Fruit fly (Drosophila melanogaster) S2 (cell line): ENCODE results near the gene tweek.

Source experiments
- CG8478 ChIP-seq: fragments of >200 bp; optimal IDR thresholded peaks from 2 replicates; lab custom pipeline; 2018
- CTCF ChIP-seq, 2 experiments: fragments of >200 bp; optimal IDR thresholded peaks; 2 replicates each; lab custom pipeline; 2018

tweek gene

DNA sequence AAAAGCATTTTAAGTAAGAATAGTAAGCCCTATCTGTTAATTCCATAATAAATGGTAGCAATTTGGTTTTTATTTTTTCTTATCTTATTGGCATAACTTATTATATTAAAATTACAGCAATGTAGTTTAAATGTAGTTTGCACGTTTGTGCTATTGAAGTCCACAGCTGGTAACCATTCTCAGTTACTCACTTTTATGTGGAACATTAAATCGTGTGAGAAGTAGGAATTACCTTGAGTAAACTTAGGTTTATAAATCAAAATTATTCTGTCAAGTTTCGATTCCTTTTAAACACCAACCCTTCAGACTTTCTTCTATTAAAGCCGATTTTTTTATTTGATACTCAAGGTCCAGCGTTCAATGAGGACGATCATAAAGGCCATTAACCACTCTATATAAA lies 1.3 kb downstream of the tweek start, which contains the start of gene CG42556:
TSS of gene CG42556 (plus strand) at position 301 of the 400 bp plus-strand sequence.
- no peak for TF ChIP-seq CG8478 (lab: Kevin White, UChicago)
- no peak for TF ChIP-seq CTCF (optimal IDR thresholded peaks at IDR 0.05; lab: Kevin White, UChicago)

DNA sequence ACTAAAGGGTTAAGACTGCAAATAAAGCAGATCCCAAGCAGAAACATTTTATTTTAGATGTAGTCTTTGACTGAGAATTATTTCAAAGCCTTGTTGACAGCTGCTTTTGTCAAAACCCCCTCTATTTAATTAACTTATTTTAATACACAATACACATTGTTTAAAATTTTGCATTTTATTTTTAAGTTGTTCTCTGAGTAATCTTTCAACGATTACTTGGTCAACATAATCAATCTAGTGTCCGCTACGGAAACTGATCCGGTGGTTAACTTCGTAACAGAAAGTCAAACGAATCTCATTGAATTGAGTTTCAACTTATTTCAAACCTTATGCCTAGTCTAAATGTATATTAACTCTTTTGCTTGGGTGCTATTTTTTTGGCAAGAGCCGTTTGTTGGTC lies 12.1 kb downstream of the tweek start, which contains the start of gene CG31805:
TSS of gene CG31805 (minus strand) at position 101 of the 400 bp plus-strand sequence.
- TF ChIP-seq CG8478 (lab: Kevin White, UChicago) (no peak), CTCF (optimal IDR thresholded peaks at IDR 0.05; lab: Kevin White, UChicago) (no peak)

DNA sequence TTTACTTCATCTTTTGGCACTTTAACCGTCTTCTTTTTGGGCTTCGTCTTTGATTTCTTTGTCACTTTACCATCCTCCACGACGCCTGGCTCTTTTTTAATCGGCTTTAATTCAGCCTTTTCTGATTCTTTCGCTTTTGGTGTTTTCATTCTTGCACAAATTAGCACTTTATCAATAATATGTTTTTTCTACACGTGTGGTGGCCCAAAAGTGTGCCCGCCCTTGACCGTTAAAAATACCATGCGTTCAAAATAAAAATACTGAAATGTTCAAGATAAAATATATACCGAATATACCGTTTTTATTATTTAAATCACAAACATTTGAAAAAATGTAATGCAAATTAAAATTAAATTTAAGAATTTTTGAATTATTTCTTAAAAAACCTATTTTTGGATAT lies 13.7 kb downstream of the tweek start, which contains the start of gene CG12288:
TSS of gene CG12288 (minus strand) at position 216 of the 400 bp plus-strand sequence.
- TF ChIP-seq CTCF (optimal IDR thresholded peaks at IDR 0.05; lab: Kevin White, UChicago) (no peak), CG8478 (lab: Kevin White, UChicago) (no peak)

DNA sequence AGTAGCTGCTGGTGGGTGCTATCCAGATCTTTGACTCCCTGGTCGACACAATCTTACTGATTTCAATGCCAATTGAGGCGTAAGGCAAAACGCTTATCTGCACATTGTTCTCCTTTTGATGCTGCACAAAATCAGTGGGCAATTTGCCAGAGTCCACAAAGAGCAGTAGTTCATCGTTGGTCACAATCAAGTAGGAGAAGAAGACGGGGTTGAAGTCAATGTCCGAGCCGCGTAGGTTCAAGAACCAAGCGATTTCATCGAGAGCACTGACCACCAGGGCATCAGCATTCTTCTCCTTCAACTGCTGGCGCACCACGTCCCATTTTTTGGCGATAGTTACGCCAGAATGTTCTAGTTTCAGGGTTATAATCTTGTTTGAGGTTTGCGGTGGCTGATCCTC lies 21.0 kb downstream of the tweek start:
- no peak for TF ChIP-seq CG8478 (lab: Kevin White, UChicago)
- TF ChIP-seq CTCF (optimal IDR thresholded peaks at IDR 0.05; lab: Kevin White, UChicago), result no peak

DNA sequence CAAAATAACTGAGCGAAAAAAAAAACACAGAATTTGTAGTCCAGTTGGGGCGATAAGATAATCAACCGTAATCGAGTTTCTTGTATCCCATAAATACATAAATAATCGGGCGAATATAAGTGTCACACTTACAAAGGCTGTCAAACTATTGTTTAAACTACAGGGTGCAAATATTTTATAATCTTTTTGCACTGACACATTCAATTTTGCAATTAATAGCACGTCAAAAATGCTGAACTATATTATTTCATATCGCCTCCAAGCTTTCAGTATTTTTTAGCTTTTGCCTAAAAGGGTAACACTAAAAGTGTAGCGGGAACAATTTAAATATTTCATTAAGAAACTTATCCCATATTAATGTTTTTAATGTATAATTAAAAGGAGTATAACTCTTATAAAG lies 21.9 kb downstream of the tweek start, which contains the start of gene ApepP:
TSS of gene ApepP (minus strand) at position 242 of the 400 bp plus-strand sequence.
- TF ChIP-seq CG8478 (lab: Kevin White, UChicago) (no peak), CTCF (optimal IDR thresholded peaks at IDR 0.05; lab: Kevin White, UChicago) (no peak)

DNA sequence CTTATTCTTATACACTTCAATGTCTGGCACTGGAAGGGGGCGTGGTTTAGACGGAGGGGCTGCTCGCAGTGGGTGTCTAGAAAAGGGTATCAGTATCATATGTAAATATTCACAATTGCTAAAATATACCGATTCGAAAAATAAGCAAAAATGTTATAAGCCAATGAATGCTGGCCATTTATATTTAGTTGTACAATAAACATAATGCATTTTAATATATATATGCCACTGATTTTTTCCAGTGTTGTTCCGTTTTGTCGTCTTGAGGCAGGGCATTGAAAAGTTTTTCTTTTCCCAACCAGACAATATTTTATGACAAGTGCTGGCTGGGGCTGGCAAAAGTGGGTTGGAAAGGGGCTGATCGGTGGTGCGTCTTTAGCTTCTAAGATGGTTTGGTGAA lies 33.5 kb downstream of the tweek start:
- TF ChIP-seq CG8478 (lab: Kevin White, UChicago) (no peak), CTCF (optimal IDR thresholded peaks at IDR 0.05; lab: Kevin White, UChicago) (no peak)
